Worm (Caenorhabditis elegans): ENCODE results near the gene F35H10.5.

Gene F35H10.5

DNA sequence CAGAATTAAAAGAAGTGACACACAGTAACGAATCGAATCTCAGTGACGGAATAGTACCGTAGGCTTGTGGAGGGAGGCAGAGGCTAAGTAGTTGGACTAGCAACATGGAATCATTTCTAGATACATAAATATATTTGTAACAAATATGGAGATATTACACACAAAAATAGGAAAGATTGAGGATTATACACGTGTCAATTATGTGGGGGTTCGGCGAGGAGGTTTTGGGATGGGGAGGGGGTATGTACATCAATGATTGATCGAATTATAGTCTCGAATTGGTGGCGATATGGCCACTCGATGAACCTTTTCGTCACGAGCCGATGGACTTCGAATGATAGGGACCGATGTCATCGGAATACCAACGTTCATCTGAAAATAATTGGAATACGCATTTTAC lies 6.8 kb downstream of the F35H10.5 start:
- TF ChIP-seq nhr-25 (tag; optimal IDR thresholded peaks at IDR 0.05): peak; percentile 27
- TF ChIP-seq unc-62 (GFP tag; optimal IDR thresholded peaks at IDR 0.05): no peak
- no peak for TF ChIP-seq sem-4 (tag; optimal IDR thresholded peaks at IDR 0.05)

DNA sequence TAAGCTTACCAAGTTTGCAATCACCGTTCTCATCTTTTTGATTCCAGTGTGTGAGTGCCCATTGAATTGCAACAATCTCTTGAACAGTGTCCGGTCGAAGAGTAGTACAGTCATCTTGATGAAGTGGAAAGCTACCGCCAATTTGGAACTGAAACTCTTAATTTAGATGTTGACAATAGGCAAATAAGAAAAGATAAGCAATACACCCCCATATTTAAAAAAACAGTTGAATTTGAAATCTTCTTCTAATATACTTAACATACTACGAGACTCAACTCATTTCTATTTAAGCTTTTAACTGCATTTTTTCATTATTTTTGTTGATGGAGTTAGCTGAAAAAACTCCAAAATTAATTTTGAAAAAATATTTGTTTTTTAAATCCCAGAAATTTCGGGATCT lies 11.5 kb downstream of the F35H10.5 start:
- TF ChIP-seq nhr-10 (tag; optimal IDR thresholded peaks at IDR 0.05) (no peak), sem-4 (tag; optimal IDR thresholded peaks at IDR 0.05) (no peak), gmeb-1 (tag; optimal IDR thresholded peaks at IDR 0.05) (no peak), fos-1 (tag; optimal IDR thresholded peaks at IDR 0.05) (no peak), zag-1 (tag; optimal IDR thresholded peaks at IDR 0.05) (no peak), F13H6.1 (tag; optimal IDR thresholded peaks at IDR 0.05) (no peak), sma-9 (GFP tag; optimal IDR thresholded peaks at IDR 0.05) (no peak), sma-9 (tag; optimal IDR thresholded peaks at IDR 0.05) (no peak), Y55F3AM.14 (GFP tag; optimal IDR thresholded peaks at IDR 0.05) (no peak), skn-1 (tag; optimal IDR thresholded peaks at IDR 0.05) (no peak)

DNA sequence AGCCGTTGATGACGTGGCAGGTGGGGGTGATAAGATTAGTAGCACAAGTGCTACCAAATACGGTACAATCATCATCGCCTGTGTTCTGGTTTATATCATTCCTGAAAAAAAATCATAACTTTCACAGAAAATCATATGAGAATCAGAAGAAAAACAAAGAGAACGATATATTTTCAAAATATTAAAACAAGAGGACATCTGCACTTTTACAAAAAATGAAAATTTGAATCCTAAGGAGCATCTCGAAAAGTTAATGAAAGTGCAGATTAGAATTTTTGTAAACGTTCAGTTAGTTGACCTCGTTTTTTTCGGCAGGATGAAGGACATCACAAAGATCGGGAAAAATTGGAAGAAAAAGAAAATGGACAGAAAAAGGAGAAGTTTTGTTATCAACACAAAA lies 12.3 kb downstream of the F35H10.5 start, which contains the start of gene F35H10.10:
TSS of gene F35H10.10 (minus strand) at position 101 of the 400 bp plus-strand sequence.
- TF ChIP-seq peb-1 (tag; optimal IDR thresholded peaks at IDR 0.05): no peak
- TF ChIP-seq nhr-6 (tag; optimal IDR thresholded peaks at IDR 0.05): no peak
- no peak for TF ChIP-seq elt-1 (tag; optimal IDR thresholded peaks at IDR 0.05)
- no peak for TF ChIP-seq nhr-10 (tag; optimal IDR thresholded peaks at IDR 0.05)
- no peak for TF ChIP-seq nhr-237 (tag; optimal IDR thresholded peaks at IDR 0.05)
- TF ChIP-seq nhr-77 (tag; optimal IDR thresholded peaks at IDR 0.05): no peak
- TF ChIP-seq fos-1 (tag; optimal IDR thresholded peaks at IDR 0.05): no peak
- TF ChIP-seq snpc-4 (tag; optimal IDR thresholded peaks at IDR 0.05): no peak
- no peak for TF ChIP-seq nhr-25 (tag; optimal IDR thresholded peaks at IDR 0.05)
- no peak for TF ChIP-seq nhr-12 (tag; optimal IDR thresholded peaks at IDR 0.05)

DNA sequence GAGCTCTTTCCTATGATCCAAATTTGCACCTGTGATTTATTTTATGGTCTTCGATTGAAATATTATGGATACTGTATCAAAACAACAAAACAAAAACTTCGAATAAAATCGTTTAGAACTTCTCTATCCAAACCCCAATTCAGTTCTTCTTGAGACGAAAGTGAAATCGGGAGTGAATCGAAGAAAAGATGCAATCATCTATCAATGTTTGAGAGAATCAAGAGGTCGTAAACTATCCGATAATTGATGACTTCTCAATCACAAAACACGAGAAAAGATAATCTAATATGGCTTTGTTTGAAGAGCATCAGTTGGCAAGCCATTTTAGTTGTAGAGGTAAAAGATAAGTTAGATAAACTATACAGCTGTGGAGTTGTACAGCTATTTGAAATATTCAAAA lies 17.2 kb downstream of the F35H10.5 start:
- TF ChIP-seq blmp-1 (tag; optimal IDR thresholded peaks at IDR 0.05; ENCODE audit: insufficient read depth): peak; percentile 86
- peak; percentile 31 for TF ChIP-seq sma-9 (GFP tag; optimal IDR thresholded peaks at IDR 0.05)
- no peak for TF ChIP-seq sma-9 (tag; optimal IDR thresholded peaks at IDR 0.05)
- TF ChIP-seq nhr-25 (tag; optimal IDR thresholded peaks at IDR 0.05): peak; percentile 49
- TF ChIP-seq ztf-4 (tag; optimal IDR thresholded peaks at IDR 0.05): no peak

DNA sequence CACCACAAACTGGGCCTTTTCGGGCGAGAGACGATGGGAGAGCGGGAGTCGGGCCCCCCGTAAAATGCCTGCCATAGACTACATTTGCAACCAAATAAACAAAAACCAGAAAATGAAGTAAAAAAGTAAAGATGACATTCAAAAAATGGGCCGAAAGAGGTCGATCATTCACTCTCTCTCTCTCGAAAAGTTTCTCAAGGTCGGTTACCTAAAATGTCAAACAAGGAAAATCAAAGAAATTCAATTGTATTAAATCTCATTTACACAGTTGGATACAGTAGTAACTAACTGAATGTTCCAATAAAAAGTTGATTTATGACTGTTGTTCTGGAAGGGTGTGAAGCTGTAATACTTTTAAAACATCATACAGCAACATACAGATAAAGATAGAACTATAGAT lies 18.2 kb downstream of the F35H10.5 start:
- TF ChIP-seq nhr-25 (tag; optimal IDR thresholded peaks at IDR 0.05) (peak; percentile 9), blmp-1 (tag; optimal IDR thresholded peaks at IDR 0.05; ENCODE audit: insufficient read depth) (peak; percentile 40), mbf-1 (tag; optimal IDR thresholded peaks at IDR 0.05) (no peak), ztf-4 (tag; optimal IDR thresholded peaks at IDR 0.05) (no peak)

DNA sequence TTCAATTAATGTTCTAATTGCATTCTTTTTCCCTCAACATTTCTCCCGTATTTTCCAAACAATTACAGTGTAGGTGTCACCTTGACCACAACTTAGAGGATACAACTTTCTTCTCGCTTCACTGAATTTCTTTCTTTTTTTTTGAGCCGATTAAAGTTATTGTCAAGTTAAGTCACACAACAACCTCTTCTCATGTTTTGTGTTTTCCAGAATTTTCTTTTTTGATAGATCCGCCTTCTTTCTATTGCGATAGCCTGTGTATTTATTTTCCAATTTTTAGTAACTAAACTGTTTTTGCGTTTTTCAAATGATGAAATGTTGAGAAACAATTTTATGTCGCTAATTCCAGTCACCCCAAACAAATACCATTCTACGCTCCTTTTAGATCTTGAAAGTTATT lies 25.1 kb downstream of the F35H10.5 start, which contains the start of gene F35H10.3:
TSS of gene F35H10.3 (plus strand) at position 301 of the 400 bp plus-strand sequence.
- TF ChIP-seq nhr-237 (tag; optimal IDR thresholded peaks at IDR 0.05) (no peak), blmp-1 (tag; optimal IDR thresholded peaks at IDR 0.05; ENCODE audit: insufficient read depth) (no peak), nhr-6 (tag; optimal IDR thresholded peaks at IDR 0.05) (no peak), nhr-11 (tag; optimal IDR thresholded peaks at IDR 0.05) (no peak), ztf-4 (tag; optimal IDR thresholded peaks at IDR 0.05) (no peak), ztf-11 (tag; optimal IDR thresholded peaks at IDR 0.05) (no peak), unc-62 (GFP tag; optimal IDR thresholded peaks at IDR 0.05) (no peak), Y55F3AM.14 (GFP tag; optimal IDR thresholded peaks at IDR 0.05) (no peak), gmeb-1 (tag; optimal IDR thresholded peaks at IDR 0.05) (no peak), sma-3 (GFP tag; optimal IDR thresholded peaks at IDR 0.05) (no peak), nhr-25 (tag; optimal IDR thresholded peaks at IDR 0.05) (no peak), elt-1 (tag; optimal IDR thresholded peaks at IDR 0.05) (no peak), C34F6.9 (tag; optimal IDR thresholded peaks at IDR 0.05) (no peak), fos-1 (tag; optimal IDR thresholded peaks at IDR 0.05) (no peak)

DNA sequence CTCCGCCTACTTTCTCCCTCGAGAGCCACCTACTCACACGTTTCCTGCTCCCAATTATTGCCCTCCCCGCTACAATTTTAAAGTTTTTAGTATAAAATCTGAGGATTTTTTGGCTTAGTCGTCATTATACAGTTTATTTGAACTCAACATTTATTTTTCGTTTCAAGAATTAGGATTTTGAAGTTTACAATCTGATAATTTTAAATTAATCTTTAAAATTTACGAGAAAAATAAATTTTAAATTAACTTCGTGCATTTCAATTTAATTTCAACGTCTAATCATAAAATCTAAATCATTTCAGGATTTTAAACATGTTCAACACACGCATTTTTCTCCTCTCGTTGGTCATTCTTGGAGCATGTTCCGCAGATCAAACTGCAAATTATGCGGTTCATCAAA lies 28.3 kb downstream of the F35H10.5 start, which contains the start of gene F35H10.2:
TSS of gene F35H10.2 (plus strand) at position 301 of the 400 bp plus-strand sequence.
- TF ChIP-seq nhr-11 (tag; optimal IDR thresholded peaks at IDR 0.05): no peak

DNA sequence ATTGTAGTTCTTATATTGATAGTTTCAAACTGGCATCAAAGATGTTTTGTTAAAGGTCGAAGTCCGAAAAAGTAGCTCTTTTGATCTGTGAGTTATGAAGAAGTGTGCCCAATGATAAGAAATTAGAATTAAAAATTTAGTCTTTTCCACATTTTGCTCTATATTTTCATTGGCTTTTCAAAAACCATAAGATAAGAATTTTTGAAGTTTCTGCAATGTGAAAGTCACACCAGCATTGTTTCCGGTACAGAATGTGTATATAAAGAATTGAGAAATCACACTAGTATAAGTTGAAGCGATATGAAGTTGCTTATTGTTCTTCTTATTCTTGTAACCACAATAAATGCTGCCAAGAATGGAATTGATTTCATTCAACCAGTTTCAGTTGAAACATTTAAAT lies 32.0 kb downstream of the F35H10.5 start, which contains the start of gene lys-10:
TSS of gene lys-10 (plus strand) at position 301 of the 400 bp plus-strand sequence.
- TF ChIP-seq ztf-11 (tag; optimal IDR thresholded peaks at IDR 0.05) (no peak), skn-1 (tag; optimal IDR thresholded peaks at IDR 0.05) (no peak), mbf-1 (tag; optimal IDR thresholded peaks at IDR 0.05) (no peak), mdl-1 (tag; optimal IDR thresholded peaks at IDR 0.05) (no peak), R02D3.7 (tag; optimal IDR thresholded peaks at IDR 0.05) (no peak), F13H6.1 (tag; optimal IDR thresholded peaks at IDR 0.05) (no peak), nhr-23 (tag; optimal IDR thresholded peaks at IDR 0.05) (no peak), unc-39 (tag; optimal IDR thresholded peaks at IDR 0.05) (no peak), C34F6.9 (tag; optimal IDR thresholded peaks at IDR 0.05) (no peak), alr-1 (tag; optimal IDR thresholded peaks at IDR 0.05) (no peak), ceh-82 (tag; optimal IDR thresholded peaks at IDR 0.05) (no peak)

All from whole organism, L2 larva.